Worm (Caenorhabditis elegans) whole organism, L4 larva: Measurements from ENCODE around the gene C56G2.4.
A peak's percentile ranks its signal among the peaks of the same experiment; 100 is the strongest.

Experiments used
- F26F4.8 ChIP-seq: fragments of 200-800 bp; sonication (Bioruptor generic); conservative IDR thresholded peaks from 2 replicates; pipeline ENCODE4 v1.3.6; 2022; ENCODE audit warnings: missing genetic modification characterization, missing compliant biosample characterization
- F44E2.7 ChIP-seq: fragments of 200-800 bp; sonication (Bioruptor generic); IDR thresholded peaks from 2 replicates; pipeline ENCODE4 v2.1.2; 2022; ENCODE audit warnings: missing genetic modification characterization, missing compliant biosample characterization
- T20F7.1 ChIP-seq: fragments of 200-800 bp; sonication (Bioruptor generic); optimal IDR thresholded peaks from 2 replicates; lab custom pipeline; 2018; ENCODE audit warnings: mild to moderate bottlenecking, missing genetic modification characterization, missing compliant biosample characterization
- Y105C5A.15 ChIP-seq: fragments of 200-800 bp; sonication (Bioruptor generic); IDR thresholded peaks from 2 replicates; pipeline ENCODE4 v1.3.6; 2022; ENCODE audit warnings: missing genetic modification characterization, missing compliant biosample characterization
- Y48G9A.11 ChIP-seq: fragments of 200-800 bp; sonication (Bioruptor generic); IDR thresholded peaks from 2 replicates; pipeline ENCODE4 v1.3.6; 2022; ENCODE audit warnings: missing genetic modification reagents, missing genetic modification characterization, missing compliant biosample characterization
- Y5F2A.4 ChIP-seq: fragments of 200-800 bp; sonication (Bioruptor generic); optimal IDR thresholded peaks from 2 replicates; lab custom pipeline; 2018; ENCODE audit warnings: mild to moderate bottlenecking, missing genetic modification characterization, missing compliant biosample characterization
- ZK337.2 ChIP-seq: fragments of 200-800 bp; sonication (Bioruptor generic); IDR thresholded peaks from 2 replicates; pipeline ENCODE4 v1.3.6; 2022; ENCODE audit warnings: missing genetic modification reagents, missing genetic modification characterization, missing compliant biosample characterization
- ZK546.5 ChIP-seq, 2 experiments: sonication (generic microtip); optimal IDR thresholded peaks; 2 replicates each; lab custom pipeline; 2017; ENCODE audit warnings: missing biosample characterization in 2 of 2, missing genetic modification characterization in 2 of 2
- ama-1 ChIP-seq: fragments of 150-350 bp; optimal IDR thresholded peaks from 2 replicates; lab custom pipeline; 2014; ENCODE audit warnings: inconsistent platforms, mixed read lengths
- arid-1 ChIP-seq: fragments of 200-800 bp; sonication (Bioruptor generic); conservative IDR thresholded peaks from 2 replicates; pipeline ENCODE4 v1.3.6; 2022; ENCODE audit warnings: missing genetic modification reagents, missing genetic modification characterization, missing compliant biosample characterization
- ceh-32 ChIP-seq: sonication (generic microtip); optimal IDR thresholded peaks from 2 replicates; lab custom pipeline; 2016; ENCODE audit warnings: mild to moderate bottlenecking, missing genetic modification characterization, missing compliant biosample characterization; ENCODE audit not compliant: poor library complexity
- ceh-62 ChIP-seq: sonication (generic microtip); optimal IDR thresholded peaks from 2 replicates; lab custom pipeline; 2017; ENCODE audit warnings: missing biosample characterization, missing genetic modification characterization
- ces-1 ChIP-seq: fragments of 150-350 bp; sonication (generic microtip); optimal IDR thresholded peaks from 4 replicates; lab custom pipeline; 2014; ENCODE audit warnings: missing biosample characterization, missing genetic modification reagents, missing genetic modification characterization
- daf-16 ChIP-seq, 3 experiments: sonication (generic microtip); optimal IDR thresholded peaks; 2 replicates each; lab custom pipeline; 2016 to 2017; ENCODE audit warnings: missing genetic modification characterization in 3 of 3, missing genetic modification reagents in 3 of 3, mild to moderate bottlenecking in 2 of 3, missing compliant biosample characterization in 2 of 3, missing biosample characterization in 1 of 3, moderate library complexity in 1 of 3
- dmd-8 ChIP-seq: fragments of 200-800 bp; sonication (Bioruptor generic); IDR thresholded peaks from 2 replicates; pipeline ENCODE4 v1.3.6; 2022; ENCODE audit warnings: missing genetic modification characterization, missing compliant biosample characterization
- dmd-9 ChIP-seq: fragments of 200-800 bp; sonication (Bioruptor generic); IDR thresholded peaks from 2 replicates; pipeline ENCODE4 v1.3.6; 2022; ENCODE audit warnings: missing genetic modification reagents, missing genetic modification characterization, missing compliant biosample characterization
- dpl-1 ChIP-seq: fragments of 150-350 bp; optimal IDR thresholded peaks from 2 replicates; lab custom pipeline; 2014; ENCODE audit warnings: missing biosample characterization, missing genetic modification reagents, missing genetic modification characterization
- duxl-1 ChIP-seq: sonication (generic microtip); optimal IDR thresholded peaks from 2 replicates; lab custom pipeline; 2016; ENCODE audit warnings: mild to moderate bottlenecking, missing genetic modification characterization, moderate library complexity, missing compliant biosample characterization; ENCODE audit not compliant: poor library complexity
- dve-1 ChIP-seq: sonication (generic microtip); optimal IDR thresholded peaks from 2 replicates; lab custom pipeline; 2017; ENCODE audit warnings: antibody characterized with exemption, mild to moderate bottlenecking, missing genetic modification characterization, missing compliant biosample characterization; ENCODE audit not compliant: insufficient read depth
- fkh-10 ChIP-seq: fragments of 150-350 bp; optimal IDR thresholded peaks from 2 replicates; lab custom pipeline; 2014; ENCODE audit warnings: missing biosample characterization, missing genetic modification reagents, missing genetic modification characterization
- fos-1 ChIP-seq: fragments of 150-350 bp; optimal IDR thresholded peaks from 2 replicates; lab custom pipeline; 2014; ENCODE audit warnings: missing biosample characterization, missing genetic modification characterization
- hif-1 ChIP-seq, 2 experiments: sonication (generic microtip); optimal IDR thresholded peaks; 2 replicates each; lab custom pipeline; 2016 to 2017; ENCODE audit warnings: missing compliant biosample characterization in 2 of 2, missing genetic modification characterization in 2 of 2, missing genetic modification reagents in 2 of 2, missing genotype in 2 of 2, mild to moderate bottlenecking in 1 of 2
- hlh-11 ChIP-seq: fragments of 200-800 bp; sonication (Bioruptor generic); optimal IDR thresholded peaks from 2 replicates; lab custom pipeline; 2018; ENCODE audit warnings: mild to moderate bottlenecking, missing genetic modification characterization, missing compliant biosample characterization
- hmg-1.1 ChIP-seq: fragments of 200-800 bp; sonication (Bioruptor generic); IDR thresholded peaks from 2 replicates; pipeline ENCODE4 v1.3.6; 2022; ENCODE audit warnings: missing genetic modification reagents, missing genetic modification characterization, missing compliant biosample characterization
- lin-38 ChIP-seq: fragments of 200-800 bp; sonication (Bioruptor generic); IDR thresholded peaks from 2 replicates; pipeline ENCODE4 v1.3.6; 2022; ENCODE audit warnings: missing genetic modification reagents, missing genetic modification characterization, missing compliant biosample characterization
- lsy-2 ChIP-seq, 2 experiments: fragments of 150-350 bp in 1 of 2; sonication (generic microtip) in 1 of 2; optimal IDR thresholded peaks; 2 replicates each; lab custom pipeline; 2014 to 2017; ENCODE audit warnings: missing biosample characterization in 2 of 2, missing genetic modification characterization in 2 of 2
- madf-9 ChIP-seq: fragments of 200-800 bp; sonication (Bioruptor generic); conservative IDR thresholded peaks from 2 replicates; pipeline ENCODE4 v1.3.6; 2022; ENCODE audit warnings: missing genetic modification reagents, missing genetic modification characterization, missing compliant biosample characterization
- mep-1 ChIP-seq: fragments of 150-350 bp; sonication (generic microtip); optimal IDR thresholded peaks from 3 replicates; lab custom pipeline; 2014; ENCODE audit warnings: missing biosample characterization, missing genetic modification characterization
- mes-2 ChIP-seq: sonication (generic microtip); optimal IDR thresholded peaks from 2 replicates; lab custom pipeline; 2016; ENCODE audit warnings: missing genotype, mild to moderate bottlenecking, missing genetic modification characterization, missing compliant biosample characterization; ENCODE audit not compliant: poor library complexity, severe bottlenecking
- nhr-11 ChIP-seq: fragments of 150-350 bp; optimal IDR thresholded peaks from 2 replicates; lab custom pipeline; 2014; ENCODE audit warnings: missing biosample characterization, missing genetic modification characterization
- nhr-111 ChIP-seq: fragments of 200-800 bp; sonication (Bioruptor generic); optimal IDR thresholded peaks from 2 replicates; lab custom pipeline; 2018; ENCODE audit warnings: mild to moderate bottlenecking, missing genetic modification characterization, missing compliant biosample characterization
- nhr-28 ChIP-seq: fragments of 150-350 bp; optimal IDR thresholded peaks from 2 replicates; lab custom pipeline; 2014; ENCODE audit warnings: missing biosample characterization, missing genetic modification characterization
- nhr-41 ChIP-seq: fragments of 200-800 bp; sonication (Bioruptor generic); IDR thresholded peaks from 2 replicates; pipeline ENCODE4 v1.3.6; 2022; ENCODE audit warnings: missing genetic modification reagents, missing genetic modification characterization, missing compliant biosample characterization
- saeg-2 ChIP-seq: fragments of 200-800 bp; sonication (Bioruptor generic); IDR thresholded peaks from 2 replicates; pipeline ENCODE4 v1.3.6; 2022; ENCODE audit warnings: missing genetic modification reagents, missing genetic modification characterization, missing compliant biosample characterization
- set-16 ChIP-seq: fragments of 200-800 bp; sonication (Bioruptor generic); IDR thresholded peaks from 2 replicates; pipeline ENCODE4 v1.3.6; 2022; ENCODE audit warnings: missing genetic modification reagents, missing genetic modification characterization, missing compliant biosample characterization
- skn-1 ChIP-seq: fragments of 150-350 bp; optimal IDR thresholded peaks from 2 replicates; lab custom pipeline; 2014; ENCODE audit warnings: missing biosample characterization, missing genetic modification characterization
- snpc-1.2 ChIP-seq: fragments of 200-800 bp; sonication (Bioruptor generic); IDR thresholded peaks from 2 replicates; pipeline ENCODE4 v1.3.6; 2022; ENCODE audit warnings: missing genetic modification reagents, missing genetic modification characterization, missing compliant biosample characterization
- unc-39 ChIP-seq: sonication (generic microtip); optimal IDR thresholded peaks from 2 replicates; lab custom pipeline; 2017; ENCODE audit warnings: missing biosample characterization, missing genetic modification characterization
- unc-62 ChIP-seq, 3 experiments: fragments of 150-350 bp in 1 of 3; sonication (generic microtip); optimal IDR thresholded peaks in 2 of 3; peaks in 1 of 3; 1 replicate in 1 of 3; 2 replicates in 2 of 3; lab custom pipeline; 2014 to 2017; ENCODE audit warnings: missing biosample characterization in 3 of 3, missing genetic modification characterization in 3 of 3, missing genetic modification reagents in 3 of 3, missing genotype in 1 of 3
- zfp-3 ChIP-seq: fragments of 200-800 bp; sonication (Bioruptor generic); conservative IDR thresholded peaks from 2 replicates; pipeline ENCODE4 v1.3.6; 2022; ENCODE audit warnings: missing genetic modification reagents, missing genetic modification characterization, missing compliant biosample characterization

The C56G2.4 gene

DNA sequence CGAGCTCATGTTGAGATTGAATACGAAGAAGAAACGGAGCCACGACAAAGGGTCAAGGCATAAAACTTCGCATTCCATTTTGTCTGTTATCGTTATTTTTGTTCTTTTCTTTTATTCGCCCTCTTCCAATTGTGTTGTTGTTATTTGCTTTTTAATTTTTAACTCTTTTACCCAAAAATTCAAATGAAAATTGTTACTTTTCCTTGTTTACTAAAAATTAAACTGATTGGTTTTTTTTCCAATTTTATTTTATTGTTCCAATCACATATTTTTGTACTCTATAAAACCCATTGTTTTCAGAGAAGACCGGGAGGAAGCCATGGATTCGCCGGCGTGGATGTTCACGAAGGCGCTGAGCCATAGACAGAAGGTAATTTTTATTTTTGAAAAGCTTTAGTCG is 48.9 kb downstream of the C56G2.4 start, which contains the start of gene C16A3.5:
C16A3.5 (plus strand) TSS at position 301 of the 400 bp plus-strand sequence.
- TF ChIP-seq ZK546.5 (tag; optimal IDR thresholded peaks at IDR 0.05; lab: Kevin White, UChicago) (no peak), ama-1 (peak; percentile 55), set-16 (GFP tag; lab: Robert Waterston, UW) (no peak)

- TF ChIP-seq nhr-41 (no peak), unc-62 (GFP tag; optimal IDR thresholded peaks at IDR 0.05 in 1 of 2; lab: Kevin White, UChicago) (peak in 1 of 2 experiments; percentile 91), unc-62 (tag; optimal IDR thresholded peaks at IDR 0.05; lab: Kevin White, UChicago) (no peak), ama-1 (peak; percentile 14)
Observed at ce11 chrIII:6381584-6382391, 50.3 kb downstream of the C56G2.4 start, which contains the start of gene znf-622. Gene znf-622, plus strand, starts transcription at chrIII:6381634.

ce11 chrIII:6382987-6383602 is 51.6 kb downstream of the C56G2.4 start, which contains the start of gene let-716:
Gene let-716, plus strand, starts transcription at chrIII:6383552.
- no peak for TF ChIP-seq arid-1 (GFP tag; lab: Robert Waterston, UW)
- no peak for TF ChIP-seq ZK546.5 (tag; optimal IDR thresholded peaks at IDR 0.05; lab: Kevin White, UChicago)
- no peak for TF ChIP-seq fos-1 (tag; lab: Kevin White, UChicago)
- TF ChIP-seq ZK337.2 (GFP tag; lab: Robert Waterston, UW): no peak
- no peak for TF ChIP-seq madf-9
- no peak for TF ChIP-seq Y105C5A.15 (GFP tag; lab: Robert Waterston, UW)
- TF ChIP-seq hif-1 (tag; optimal IDR thresholded peaks at IDR 0.05; lab: Kevin White, UChicago): peak in 1 of 2 experiments; percentile 20
- no peak for TF ChIP-seq F44E2.7 (GFP tag; lab: Robert Waterston, UW)
- peak; percentile 56 to 97 for TF ChIP-seq lsy-2 (tag; optimal IDR thresholded peaks at IDR 0.05; lab: Kevin White, UChicago)
- peak; percentile 39; the same call in 1 of the 2 replicates for TF ChIP-seq lin-38 (GFP tag; lab: Robert Waterston, UW)
- TF ChIP-seq Y5F2A.4 (GFP tag; lab: Kevin White, UChicago): no peak
- peak; percentile 19 for TF ChIP-seq dve-1 (tag; lab: Kevin White, UChicago)
- TF ChIP-seq nhr-111 (GFP tag; lab: Kevin White, UChicago): no peak
- TF ChIP-seq mes-2: peak; percentile 40
- no peak for TF ChIP-seq ama-1
- TF ChIP-seq T20F7.1 (GFP tag; lab: Kevin White, UChicago): no peak
- no peak for TF ChIP-seq duxl-1
- TF ChIP-seq skn-1 (tag; lab: Kevin White, UChicago): no peak
- TF ChIP-seq ceh-62 (tag; lab: Kevin White, UChicago): no peak
- no peak for TF ChIP-seq fkh-10 (GFP tag; lab: Kevin White, UChicago)
- no peak for TF ChIP-seq nhr-11
- TF ChIP-seq hmg-1.1: 0 out of 2 replicates have a peak, but pooled peaks have one; percentile 46
- TF ChIP-seq set-16 (GFP tag; lab: Robert Waterston, UW): no peak
- no peak for TF ChIP-seq hlh-11 (tag; lab: Kevin White, UChicago)
- TF ChIP-seq dmd-8 (GFP tag; lab: Robert Waterston, UW): no peak
- no peak for TF ChIP-seq F26F4.8 (GFP tag; lab: Robert Waterston, UW)
- TF ChIP-seq daf-16 (GFP tag; optimal IDR thresholded peaks at IDR 0.05; lab: Kevin White, UChicago): no peak
- no peak for TF ChIP-seq daf-16 (tag; optimal IDR thresholded peaks at IDR 0.05; lab: Kevin White, UChicago)
- TF ChIP-seq mep-1: peak; percentile 8
- TF ChIP-seq Y48G9A.11: no peak
- TF ChIP-seq unc-62 (GFP tag; optimal IDR thresholded peaks at IDR 0.05 in 1 of 2; lab: Kevin White, UChicago): peak in 1 of 2 experiments; percentile 14
- no peak for TF ChIP-seq unc-62 (tag; optimal IDR thresholded peaks at IDR 0.05; lab: Kevin White, UChicago)
- no peak for TF ChIP-seq zfp-3 (GFP tag; lab: Robert Waterston, UW)
- no peak for TF ChIP-seq saeg-2 (GFP tag; lab: Robert Waterston, UW)
- TF ChIP-seq ces-1 (GFP tag; lab: Kevin White, UChicago): no peak
- peak; percentile 5 for TF ChIP-seq nhr-28 (tag; lab: Kevin White, UChicago)
- no peak for TF ChIP-seq unc-39
- TF ChIP-seq snpc-1.2 (GFP tag; lab: Robert Waterston, UW): no peak
- TF ChIP-seq dmd-9 (GFP tag; lab: Robert Waterston, UW): no peak
- TF ChIP-seq dpl-1 (GFP tag; lab: Kevin White, UChicago): peak; percentile 24
- no peak for TF ChIP-seq ceh-32 (tag; lab: Kevin White, UChicago)
